Worm (Caenorhabditis elegans): ENCODE data around the gene tbc-18.
"Not testable (repeated sequence)": the region's sequence is repeated elsewhere in the genome, so short reads cannot be mapped to it uniquely, and the experiment has no call there.

Gene tbc-18

ce11 chrX:8406815-8407214, 28.5 kb downstream of the tbc-18 start:
- TF ChIP-seq ceh-83 (GFP tag; optimal IDR thresholded peaks at IDR 0.05) = no peak
- TF ChIP-seq ztf-11 (tag; optimal IDR thresholded peaks at IDR 0.05) = no peak
- TF ChIP-seq zip-8 (tag; optimal IDR thresholded peaks at IDR 0.05) = no peak
- TF ChIP-seq nhr-12 (tag; optimal IDR thresholded peaks at IDR 0.05) = no peak
- TF ChIP-seq mab-5 (tag; optimal IDR thresholded peaks at IDR 0.05) = no peak
- no peak for TF ChIP-seq ceh-43 (GFP tag; optimal IDR thresholded peaks at IDR 0.05)

ce11 chrX:8408267-8408666, 29.9 kb downstream of the tbc-18 start, which contains the start of gene sulp-3:
sulp-3 (minus strand) TSS chrX:8408367.
- TF ChIP-seq zip-8 (tag; optimal IDR thresholded peaks at IDR 0.05) (no peak), bed-3 (GFP tag; optimal IDR thresholded peaks at IDR 0.05) (no peak), pha-4 (tag; optimal IDR thresholded peaks at IDR 0.05) (no peak), mab-5 (tag; optimal IDR thresholded peaks at IDR 0.05) (no peak), blmp-1 (tag; optimal IDR thresholded peaks at IDR 0.05) (no peak), elt-3 (tag; optimal IDR thresholded peaks at IDR 0.05) (no peak), mls-2 (tag; optimal IDR thresholded peaks at IDR 0.05) (no peak), M03D4.4 (tag; optimal IDR thresholded peaks at IDR 0.05) (no peak), unc-120 (tag; optimal IDR thresholded peaks at IDR 0.05; ENCODE audit: poor library complexity, severe bottlenecking) (no peak), sptf-1 (tag; optimal IDR thresholded peaks at IDR 0.05) (no peak), mep-1 (tag; optimal IDR thresholded peaks at IDR 0.05) (no peak)

ce11 chrX:8410754-8411153, 32.4 kb downstream of the tbc-18 start, which contains the start of gene F08F1.9:
F08F1.9 (minus strand) TSS chrX:8410854.
- not testable (repeated sequence) for TF ChIP-seq mep-1, lin-13, pha-4 (tag; optimal IDR thresholded peaks at IDR 0.05)

ce11 chrX:8413130-8413529, 34.8 kb downstream of the tbc-18 start, which contains the start of gene F08F1.4:
F08F1.4 (plus strand) TSS chrX:8413430.
- TF ChIP-seq zip-8 (tag; optimal IDR thresholded peaks at IDR 0.05) = no peak
- no peak for TF ChIP-seq unc-62 (GFP tag; optimal IDR thresholded peaks at IDR 0.05)
- no peak for TF ChIP-seq sem-2 (GFP tag; optimal IDR thresholded peaks at IDR 0.05)
- no peak for TF ChIP-seq unc-120 (tag; optimal IDR thresholded peaks at IDR 0.05; ENCODE audit: poor library complexity, severe bottlenecking)
- no peak for TF ChIP-seq lin-13 (tag; optimal IDR thresholded peaks at IDR 0.05)
- no peak for TF ChIP-seq nhr-237 (tag; optimal IDR thresholded peaks at IDR 0.05)
- no peak for TF ChIP-seq hlh-1 (tag; optimal IDR thresholded peaks at IDR 0.05)
- TF ChIP-seq mep-1 (tag; optimal IDR thresholded peaks at IDR 0.05) = no peak
- TF ChIP-seq unc-39 (tag; optimal IDR thresholded peaks at IDR 0.05) = no peak
- no peak for TF ChIP-seq M03D4.4 (tag; optimal IDR thresholded peaks at IDR 0.05)
- no peak for TF ChIP-seq nhr-28 (tag; optimal IDR thresholded peaks at IDR 0.05)
- TF ChIP-seq tbx-8 (GFP tag; optimal IDR thresholded peaks at IDR 0.05) = no peak
- TF ChIP-seq ces-1 (GFP tag; optimal IDR thresholded peaks at IDR 0.05) = no peak
- no peak for TF ChIP-seq nhr-2 (tag; optimal IDR thresholded peaks at IDR 0.05)

- TF ChIP-seq nhr-2 (tag; optimal IDR thresholded peaks at IDR 0.05) = peak; percentile 63
- TF ChIP-seq ham-2 (GFP tag; optimal IDR thresholded peaks at IDR 0.05) = no peak
- TF ChIP-seq nhr-12 (tag; optimal IDR thresholded peaks at IDR 0.05) = no peak
- peak; percentile 25 for TF ChIP-seq zip-8 (tag; optimal IDR thresholded peaks at IDR 0.05)
- peak; percentile 40 for TF ChIP-seq ceh-39 (tag; optimal IDR thresholded peaks at IDR 0.05)
- TF ChIP-seq elt-1 (tag; optimal IDR thresholded peaks at IDR 0.05; ENCODE audit: borderline replicate concordance, insufficient read depth) = no peak
- TF ChIP-seq cnd-1 (tag; optimal IDR thresholded peaks at IDR 0.05) = no peak
- TF ChIP-seq mls-2 (tag; optimal IDR thresholded peaks at IDR 0.05) = no peak
- no peak for TF ChIP-seq tbx-8 (GFP tag; optimal IDR thresholded peaks at IDR 0.05)
- no peak for TF ChIP-seq hlh-1 (tag; optimal IDR thresholded peaks at IDR 0.05)
- TF ChIP-seq ceh-83 (GFP tag; optimal IDR thresholded peaks at IDR 0.05) = no peak
- no peak for TF ChIP-seq nhr-237 (tag; optimal IDR thresholded peaks at IDR 0.05)
These were observed 38.5 kb downstream of the tbc-18 start, which contains the start of gene ced-8 for ce11 chrX:8416819-8417218. ced-8 (minus strand) TSS chrX:8416919.

ce11 chrX:8417727-8418126, 39.4 kb downstream of the tbc-18 start:
- TF ChIP-seq cnd-1 (tag; optimal IDR thresholded peaks at IDR 0.05) (no peak), mab-5 (tag; optimal IDR thresholded peaks at IDR 0.05) (no peak), elt-3 (tag; optimal IDR thresholded peaks at IDR 0.05) (no peak), mep-1 (tag; optimal IDR thresholded peaks at IDR 0.05) (no peak), unc-62 (GFP tag; optimal IDR thresholded peaks at IDR 0.05) (no peak), tbx-8 (GFP tag; optimal IDR thresholded peaks at IDR 0.05) (no peak), elt-1 (tag; optimal IDR thresholded peaks at IDR 0.05; ENCODE audit: borderline replicate concordance, insufficient read depth) (no peak), nhr-76 (tag; optimal IDR thresholded peaks at IDR 0.05) (no peak), unc-39 (tag; optimal IDR thresholded peaks at IDR 0.05) (no peak), sem-2 (GFP tag; optimal IDR thresholded peaks at IDR 0.05) (no peak), unc-120 (tag; optimal IDR thresholded peaks at IDR 0.05; ENCODE audit: poor library complexity, severe bottlenecking) (no peak), nhr-237 (tag; optimal IDR thresholded peaks at IDR 0.05) (no peak), drap-1 (GFP tag; optimal IDR thresholded peaks at IDR 0.05) (no peak), bed-3 (GFP tag; optimal IDR thresholded peaks at IDR 0.05) (no peak), lin-13 (tag; optimal IDR thresholded peaks at IDR 0.05) (no peak)

Data from whole organism, mixed stage, embryonic.